Fruit fly (Drosophila melanogaster) whole organism, embryonic: ENCODE data around the gene CG9630.
A peak's percentile ranks its signal among the peaks of the same experiment; 100 is the strongest.

Experiments
- Abd-B ChIP-seq: fragments of 200-800 bp; sonication (Bioruptor generic); optimal IDR thresholded peaks from 2 replicates; lab custom pipeline; 2018; ENCODE audit warnings: missing biosample characterization, mild to moderate bottlenecking, missing genetic modification characterization, moderate library complexity
- Awh ChIP-seq: fragments of 200-800 bp; sonication (Bioruptor generic); IDR thresholded peaks from 2 replicates; pipeline ENCODE4, ENCODE4 v1.3.6; 2022; ENCODE audit warnings: missing biosample characterization, missing genetic modification characterization
- CG10267 ChIP-seq: fragments of 200-800 bp; sonication (Bioruptor generic); optimal IDR thresholded peaks from 2 replicates; lab custom pipeline; 2018; ENCODE audit warnings: missing biosample characterization, mild to moderate bottlenecking, missing genetic modification characterization, moderate library complexity
- CG10321 ChIP-seq: fragments of 200-800 bp; sonication (Bioruptor generic); IDR thresholded peaks from 2 replicates; pipeline ENCODE4 v1.3.6; 2022; ENCODE audit warnings: missing biosample characterization, missing genetic modification characterization
- CG11560 ChIP-seq: fragments of 200-800 bp; sonication (Bioruptor generic); IDR thresholded peaks from 3 replicates; pipeline ENCODE4 v1.3.6; 2022; ENCODE audit warnings: missing biosample characterization, missing genetic modification characterization
- CG15601 ChIP-seq: fragments of 200-800 bp; sonication (Bioruptor generic); optimal IDR thresholded peaks from 3 replicates; lab custom pipeline; 2019; ENCODE audit warnings: missing biosample characterization, mild to moderate bottlenecking, missing genetic modification characterization, moderate library complexity
- CG17361 ChIP-seq: fragments of 200-800 bp; sonication (Bioruptor generic); IDR thresholded peaks from 3 replicates; pipeline ENCODE4 v1.3.6; 2022; ENCODE audit warnings: missing biosample characterization, missing genetic modification characterization
- CG2116 ChIP-seq: fragments of 200-800 bp; sonication (Bioruptor generic); optimal IDR thresholded peaks from 3 replicates; lab custom pipeline; 2018; ENCODE audit warnings: missing biosample characterization, mild to moderate bottlenecking, missing genetic modification characterization
- CG2120 ChIP-seq: fragments of 200-800 bp; sonication (Bioruptor generic); optimal IDR thresholded peaks from 3 replicates; lab custom pipeline; 2016; ENCODE audit warnings: missing biosample characterization, missing genetic modification characterization
- CG2199 ChIP-seq: fragments of 200-800 bp; sonication (Bioruptor generic); IDR thresholded peaks from 3 replicates; pipeline ENCODE4 v1.3.6; 2022; ENCODE audit warnings: missing biosample characterization, missing genetic modification characterization
- CG30431 ChIP-seq: fragments of 200-800 bp; sonication (Bioruptor generic); optimal IDR thresholded peaks from 2 replicates; lab custom pipeline; 2017; ENCODE audit warnings: missing biosample characterization, missing genetic modification characterization
- CG31365 ChIP-seq: fragments of 200-800 bp; sonication (Bioruptor generic); optimal IDR thresholded peaks from 2 replicates; lab custom pipeline; 2018; ENCODE audit warnings: missing biosample characterization, mild to moderate bottlenecking, missing genetic modification characterization
- CG34422 ChIP-seq: fragments of 200-800 bp; sonication (Bioruptor generic); IDR thresholded peaks from 3 replicates; pipeline ENCODE4 v1.3.6; 2022; ENCODE audit warnings: missing biosample characterization, missing genetic modification characterization
- CG5953 ChIP-seq: fragments of 200-800 bp; sonication (Bioruptor generic); IDR thresholded peaks from 2 replicates; pipeline ENCODE4 v1.3.6; 2022; ENCODE audit warnings: missing biosample characterization, missing genetic modification characterization
- CG6791 ChIP-seq: fragments of 200-800 bp; sonication (Bioruptor generic); IDR thresholded peaks from 3 replicates; pipeline ENCODE4 v1.3.6; 2022; ENCODE audit warnings: missing biosample characterization, missing genetic modification characterization; ENCODE audit not compliant: partially characterized antibody
- CG7372 ChIP-seq: fragments of 200-800 bp; sonication (Bioruptor generic); IDR thresholded peaks from 2 replicates; pipeline ENCODE4 v1.3.6; 2022; ENCODE audit warnings: missing biosample characterization, missing genetic modification characterization
- CG7987 ChIP-seq: fragments of 200-800 bp; sonication (Bioruptor generic); optimal IDR thresholded peaks from 2 replicates; lab custom pipeline; 2018; ENCODE audit warnings: missing biosample characterization, mild to moderate bottlenecking, missing genetic modification characterization, moderate library complexity
- CHES-1-like ChIP-seq: fragments of 200-800 bp; sonication (Bioruptor generic); optimal IDR thresholded peaks from 2 replicates; lab custom pipeline; 2016; ENCODE audit warnings: missing biosample characterization, missing genetic modification characterization
- CTCF ChIP-seq: fragments of 200-800 bp; sonication (Bioruptor generic); optimal IDR thresholded peaks from 2 replicates; lab custom pipeline; 2017; ENCODE audit warnings: missing biosample characterization, mild to moderate bottlenecking, missing genetic modification characterization, moderate library complexity
- Camta ChIP-seq: fragments of 200-800 bp; sonication (Bioruptor generic); optimal IDR thresholded peaks from 2 replicates; lab custom pipeline; 2016; ENCODE audit warnings: missing biosample characterization, missing genetic modification characterization
- Chrac-16 ChIP-seq: fragments of 200-800 bp; sonication (Bioruptor generic); optimal IDR thresholded peaks from 3 replicates; lab custom pipeline; 2016; ENCODE audit warnings: missing biosample characterization, missing genetic modification characterization
- Elba2 ChIP-seq: fragments of 200-800 bp; sonication (Bioruptor generic); optimal IDR thresholded peaks from 3 replicates; lab custom pipeline; 2016; ENCODE audit warnings: missing biosample characterization, missing genetic modification characterization
- Lhr ChIP-seq: fragments of 200-800 bp; sonication (Bioruptor generic); optimal IDR thresholded peaks from 3 replicates; lab custom pipeline; 2017; ENCODE audit warnings: mild to moderate bottlenecking, missing biosample characterization, missing genetic modification reagents, missing genetic modification characterization
- MESR4 ChIP-seq: fragments of 200-800 bp; sonication (Bioruptor generic); optimal IDR thresholded peaks from 2 replicates; lab custom pipeline; 2018; ENCODE audit warnings: missing biosample characterization, mild to moderate bottlenecking, missing genetic modification characterization, moderate library complexity
- Max ChIP-seq: fragments of 200-800 bp; sonication (Bioruptor generic); optimal IDR thresholded peaks from 2 replicates; lab custom pipeline; 2016; ENCODE audit warnings: missing biosample characterization, mild to moderate bottlenecking, missing genetic modification characterization
- NC2α ChIP-seq: fragments of 200-800 bp; sonication (Bioruptor generic); optimal IDR thresholded peaks from 2 replicates; lab custom pipeline; 2016; ENCODE audit warnings: missing biosample characterization, missing genetic modification characterization
- NC2β ChIP-seq: fragments of 200-800 bp; sonication (Bioruptor generic); optimal IDR thresholded peaks from 2 replicates; lab custom pipeline; 2016; ENCODE audit warnings: missing biosample characterization, missing genetic modification characterization
- Neu2 ChIP-seq: fragments of 200-800 bp; sonication (Bioruptor generic); optimal IDR thresholded peaks from 3 replicates; lab custom pipeline; 2016; ENCODE audit warnings: missing biosample characterization, missing genetic modification characterization, borderline replicate concordance
- Rx ChIP-seq: fragments of 200-800 bp; sonication (Bioruptor generic); IDR thresholded peaks from 2 replicates; pipeline ENCODE4 v1.3.6; 2022; ENCODE audit warnings: missing biosample characterization, missing genetic modification characterization
- Sox102F ChIP-seq: fragments of 200-800 bp; sonication (Bioruptor generic); optimal IDR thresholded peaks from 2 replicates; lab custom pipeline; 2018; ENCODE audit warnings: missing biosample characterization, mild to moderate bottlenecking, missing genetic modification characterization, moderate library complexity
- bbx ChIP-seq: fragments of 200-800 bp; sonication (Bioruptor generic); IDR thresholded peaks from 2 replicates; pipeline ENCODE4 v1.3.6; 2022; ENCODE audit warnings: missing biosample characterization, missing genetic modification characterization; ENCODE audit not compliant: partially characterized antibody
- bigmax ChIP-seq: fragments of 200-800 bp; sonication (Bioruptor generic); optimal IDR thresholded peaks from 2 replicates; lab custom pipeline; 2018; ENCODE audit warnings: missing biosample characterization, mild to moderate bottlenecking, missing genetic modification characterization
- btn ChIP-seq: fragments of 200-800 bp; sonication (Bioruptor generic); optimal IDR thresholded peaks from 2 replicates; lab custom pipeline; 2016; ENCODE audit warnings: missing biosample characterization, missing genetic modification characterization
- corto ChIP-seq: fragments of 200-800 bp; sonication (Bioruptor generic); optimal IDR thresholded peaks from 2 replicates; lab custom pipeline; 2016; ENCODE audit warnings: missing biosample characterization, mild to moderate bottlenecking, missing genetic modification characterization, moderate library complexity
- cwo ChIP-seq: fragments of 200-800 bp; sonication (Bioruptor generic); optimal IDR thresholded peaks from 3 replicates; lab custom pipeline; 2017; ENCODE audit warnings: missing biosample characterization, missing genetic modification characterization, mild to moderate bottlenecking, moderate library complexity, missing genetic modification reagents
- da ChIP-seq: fragments of 200-800 bp; sonication (Bioruptor generic); optimal IDR thresholded peaks from 2 replicates; lab custom pipeline; 2016; ENCODE audit warnings: missing biosample characterization, missing genetic modification characterization
- danr ChIP-seq: fragments of 200-800 bp; sonication (Bioruptor generic); IDR thresholded peaks from 2 replicates; pipeline ENCODE4 v1.3.6; 2022; ENCODE audit warnings: missing biosample characterization, missing genetic modification characterization
- ems ChIP-seq: fragments of 200-800 bp; sonication (Bioruptor generic); optimal IDR thresholded peaks from 3 replicates; lab custom pipeline; 2016; ENCODE audit warnings: missing biosample characterization, missing genetic modification characterization
- gce ChIP-seq: fragments of 200-800 bp; sonication (Bioruptor generic); IDR thresholded peaks from 3 replicates; pipeline ENCODE4 v1.3.6; 2022; ENCODE audit warnings: missing biosample characterization, missing genetic modification characterization
- gfzf ChIP-seq: fragments of 200-800 bp; sonication (Bioruptor generic); optimal IDR thresholded peaks from 2 replicates; lab custom pipeline; 2016; ENCODE audit warnings: missing biosample characterization, mild to moderate bottlenecking, missing genetic modification characterization, moderate library complexity
- grn ChIP-seq: fragments of 200-800 bp; sonication (Bioruptor generic); optimal IDR thresholded peaks from 3 replicates; lab custom pipeline; 2017; ENCODE audit warnings: missing biosample characterization, missing genetic modification characterization
- hkb ChIP-seq, 2 experiments: fragments of 200-800 bp in 1 of 2; fragments of >200 bp in 1 of 2; sonication (Bioruptor generic) in 1 of 2; IDR thresholded peaks in 1 of 2; optimal IDR thresholded peaks in 1 of 2; 2 replicates each; pipeline versions ENCODE4 v1.3.6 to Lab custom; 2017 to 2022; ENCODE audit warnings: missing biosample characterization in 1 of 2, missing genetic modification characterization in 1 of 2
- insv ChIP-seq, 2 experiments: fragments of 200-800 bp; sonication (Bioruptor generic); optimal IDR thresholded peaks; 3 replicates each; lab custom pipeline; 2016 to 2018; ENCODE audit warnings: missing biosample characterization in 2 of 2, missing genetic modification characterization in 2 of 2
- jing ChIP-seq: fragments of 200-800 bp; sonication (Bioruptor generic); optimal IDR thresholded peaks from 2 replicates; lab custom pipeline; 2018; ENCODE audit warnings: missing biosample characterization, mild to moderate bottlenecking, missing genetic modification characterization
- luna ChIP-seq: fragments of 200-800 bp; sonication (Bioruptor generic); optimal IDR thresholded peaks from 2 replicates; lab custom pipeline; 2016; ENCODE audit warnings: missing biosample characterization, missing genetic modification characterization
- nmo ChIP-seq: fragments of 200-800 bp; sonication (Bioruptor generic); optimal IDR thresholded peaks from 2 replicates; lab custom pipeline; 2018; ENCODE audit warnings: missing biosample characterization, mild to moderate bottlenecking, missing genetic modification characterization, moderate library complexity
- pzg ChIP-seq: fragments of 200-800 bp; sonication (Bioruptor generic); optimal IDR thresholded peaks from 3 replicates; lab custom pipeline; 2018; ENCODE audit warnings: missing biosample characterization, mild to moderate bottlenecking, missing genetic modification characterization, moderate library complexity
- run ChIP-seq: fragments of 200-800 bp; sonication (Bioruptor generic); optimal IDR thresholded peaks from 3 replicates; lab custom pipeline; 2018; ENCODE audit warnings: missing biosample characterization, mild to moderate bottlenecking, missing genetic modification characterization
- tll ChIP-seq, 2 experiments: fragments of 200-800 bp in 1 of 2; fragments of >200 bp in 1 of 2; sonication (Bioruptor generic) in 1 of 2; optimal IDR thresholded peaks; 2 replicates each; lab custom pipeline; 2017 to 2019; ENCODE audit warnings: missing biosample characterization in 2 of 2, missing genetic modification characterization in 2 of 2, mild to moderate bottlenecking in 1 of 2, moderate library complexity in 1 of 2
- vnd ChIP-seq: fragments of 200-800 bp; sonication (Bioruptor generic); IDR thresholded peaks from 3 replicates; pipeline ENCODE4 v1.3.6; 2022; ENCODE audit warnings: missing biosample characterization, missing genetic modification characterization; ENCODE audit not compliant: partially characterized antibody
- z ChIP-seq: fragments of 200-800 bp; sonication (Bioruptor generic); IDR thresholded peaks from 3 replicates; pipeline ENCODE4 v1.3.6; 2022; ENCODE audit warnings: missing biosample characterization, missing genetic modification characterization

The CG9630 gene

DNA sequence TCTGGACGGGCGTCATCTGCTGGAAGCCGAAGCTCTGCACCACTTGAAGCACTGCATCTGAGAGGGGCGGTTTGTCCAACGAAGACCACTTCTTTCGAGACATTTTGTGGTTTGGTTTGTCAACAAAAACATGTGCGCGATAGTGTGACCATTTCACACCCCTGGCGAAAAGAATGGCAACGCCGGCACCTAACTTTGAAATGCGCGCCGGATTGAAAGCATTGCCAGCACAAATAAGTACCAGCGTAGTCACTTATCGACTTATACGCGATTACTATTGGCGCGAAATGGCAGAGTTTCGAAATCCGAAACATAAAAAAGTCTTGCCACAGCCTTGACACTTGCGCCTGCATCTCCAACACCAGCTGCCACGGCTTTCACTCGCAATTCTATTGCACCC lies at the start of gene CG9630 (continued):
- TF ChIP-seq gce (GFP tag; lab: Robert Waterston, UW) (no peak), Elba2 (peak; percentile 79), Sox102F (GFP tag; lab: Kevin White, UChicago) (no peak), CG10267 (tag; lab: Kevin White, UChicago) (peak; percentile 52), bigmax (GFP tag; lab: Kevin White, UChicago) (peak; percentile 60), cwo (GFP tag; lab: Kevin White, UChicago) (no peak), Lhr (GFP tag; lab: Kevin White, UChicago) (peak; percentile 42), pzg (peak; percentile 97), tll (GFP tag; optimal IDR thresholded peaks at IDR 0.05; lab: Kevin White, UChicago) (peak in 1 of 2 experiments; percentile 32), nmo (GFP tag; lab: Kevin White, UChicago) (peak; percentile 10), jing (GFP tag; lab: Kevin White, UChicago) (no peak), Camta (no peak), CG7987 (GFP tag; lab: Kevin White, UChicago) (peak; percentile 47), CG15601 (tag; lab: Kevin White, UChicago) (no peak), corto (GFP tag; lab: Kevin White, UChicago) (no peak), grn (GFP tag; lab: Kevin White, UChicago) (no peak), Rx (GFP tag; lab: Robert Waterston, UW) (no peak), NC2β (GFP tag; lab: Kevin White, UChicago) (no peak), MESR4 (peak; percentile 77), Abd-B (GFP tag; lab: Kevin White, UChicago) (no peak), CTCF (GFP tag; lab: Kevin White, UChicago) (peak; percentile 40), CG17361 (GFP tag; lab: Robert Waterston, UW) (no peak), Neu2 (GFP tag; lab: Kevin White, UChicago) (no peak), da (GFP tag; lab: Kevin White, UChicago) (peak; percentile 10), CG5953 (no peak), CG10321 (GFP tag; lab: Robert Waterston, UW) (0 out of 2 replicates have a peak, but pooled peaks have one; percentile 5), Awh (GFP tag; lab: Robert Waterston, UW) (no peak), gfzf (GFP tag; lab: Kevin White, UChicago) (peak; percentile 69), CG2116 (GFP tag; lab: Kevin White, UChicago) (peak; percentile 87), Chrac-16 (no peak), CG34422 (peak; percentile 20; the same call in 1 of the 3 replicates), CG2199 (no peak), CG30431 (no peak), CG7372 (GFP tag; lab: Robert Waterston, UW) (no peak), Max (GFP tag; lab: Kevin White, UChicago) (peak; percentile 88), run (peak; percentile 86), luna (GFP tag; lab: Kevin White, UChicago) (no peak), insv (GFP tag; optimal IDR thresholded peaks at IDR 0.05; lab: Kevin White, UChicago) (peak in 1 of 2 experiments; percentile 2), CG2120 (GFP tag; lab: Kevin White, UChicago) (no peak), z (GFP tag; lab: Robert Waterston, UW) (no peak), btn (GFP tag; lab: Kevin White, UChicago) (no peak), ems (no peak), bbx (GFP tag; lab: Robert Waterston, UW) (peak; percentile 74), NC2α (GFP tag; lab: Kevin White, UChicago) (no peak), danr (no peak), CHES-1-like (GFP tag; lab: Kevin White, UChicago) (peak; percentile 36), CG11560 (tag; lab: Robert Waterston, UW) (no peak; the same call in 2 of the 3 replicates), CG31365 (tag; lab: Kevin White, UChicago) (no peak), hkb (optimal IDR thresholded peaks at IDR 0.05; lab: Kevin White, UChicago) (peak; percentile 48), hkb (GFP tag; IDR thresholded peaks at IDR 0.05; lab: Robert Waterston, UW) (no peak), vnd (0 out of 3 replicates have a peak, but pooled peaks have one; percentile 41), CG6791 (GFP tag; lab: Robert Waterston, UW) (peak; percentile 68; the same call in 2 of the 3 replicates)
